Worm (Caenorhabditis elegans) whole organism, L3 larva: Measurements from ENCODE around the gene flp-4.

Experiments used
- elt-2 ChIP-seq: sonication (generic microtip); optimal IDR thresholded peaks from 2 replicates; lab custom pipeline; 2016; ENCODE audit warnings: missing genetic modification reagents, mild to moderate bottlenecking, missing genetic modification characterization, missing compliant biosample characterization
- lin-39 ChIP-seq: fragments of 150-350 bp; optimal IDR thresholded peaks from 2 replicates; lab custom pipeline; 2018; ENCODE audit warnings: missing biosample characterization, missing genetic modification reagents, missing genetic modification characterization
- mdl-1 ChIP-seq: fragments of 150-350 bp; optimal IDR thresholded peaks from 2 replicates; lab custom pipeline; 2014; ENCODE audit warnings: missing biosample characterization, missing genetic modification characterization
- unc-39 ChIP-seq: sonication (generic microtip); optimal IDR thresholded peaks from 4 replicates; lab custom pipeline; 2017; ENCODE audit warnings: missing biosample characterization, missing genetic modification characterization
- ztf-4 ChIP-seq: fragments of 150-350 bp; optimal IDR thresholded peaks from 2 replicates; lab custom pipeline; 2014; ENCODE audit warnings: missing biosample characterization, missing genetic modification characterization

DNA sequence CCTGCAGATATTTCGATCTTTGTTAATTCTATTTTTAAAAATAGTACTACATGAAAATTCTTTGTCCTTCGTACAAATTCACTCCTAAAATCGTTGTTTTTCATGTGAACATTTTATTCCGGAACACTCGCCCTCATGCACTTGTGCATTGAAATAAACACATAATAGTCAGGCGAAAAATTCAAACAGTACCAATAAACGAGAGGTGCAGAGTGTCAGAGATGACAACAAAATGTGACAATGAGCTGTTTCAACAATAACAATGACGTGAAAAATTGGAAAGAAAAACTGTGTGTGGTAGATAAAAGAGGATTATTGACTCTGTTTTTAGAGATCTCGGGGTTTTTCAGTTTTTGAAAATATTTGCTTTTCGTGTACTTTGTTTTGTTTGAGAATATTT lies 20.5 kb upstream of the flp-4 start, which contains the start of gene F52H3.6:
- peak; percentile 32 for TF ChIP-seq elt-2 (tag; lab: Kevin White, UChicago)
- no peak for TF ChIP-seq ztf-4 (tag; lab: Kevin White, UChicago)
- no peak for TF ChIP-seq lin-39 (tag; lab: Kevin White, UChicago)
- no peak for TF ChIP-seq mdl-1
- no peak for TF ChIP-seq unc-39 (tag; lab: Kevin White, UChicago)
